Worm (Caenorhabditis elegans): ENCODE results near the gene rcq-5.
A peak's percentile ranks its signal among the peaks of the same experiment; 100 is the strongest.

rcq-5 gene

DNA sequence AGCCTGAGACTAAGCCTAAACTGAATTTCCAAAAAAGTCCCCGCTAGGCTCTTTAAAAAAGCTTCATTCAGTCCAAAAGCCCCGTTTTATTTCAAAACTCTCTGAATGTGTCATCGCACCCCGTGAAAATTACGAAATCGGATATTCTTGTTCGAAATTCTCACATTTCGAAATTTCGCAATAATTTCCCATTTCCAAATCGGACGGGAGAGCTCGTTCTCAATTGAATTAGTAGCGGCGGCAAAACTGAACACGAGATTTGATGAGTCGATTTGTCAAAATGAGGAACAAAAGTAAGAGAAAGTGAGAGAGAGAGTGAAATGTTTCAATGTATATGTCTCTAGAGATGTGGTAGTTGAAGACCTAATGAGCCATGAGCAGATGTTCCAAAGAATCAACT lies 22.8 kb downstream of the rcq-5 start:
- TF ChIP-seq tra-4 (tag; optimal IDR thresholded peaks at IDR 0.05) (no peak), scrt-1 (GFP tag; IDR thresholded peaks at IDR 0.05) (no peak), hmg-4 (GFP tag; optimal IDR thresholded peaks at IDR 0.05) (no peak)

DNA sequence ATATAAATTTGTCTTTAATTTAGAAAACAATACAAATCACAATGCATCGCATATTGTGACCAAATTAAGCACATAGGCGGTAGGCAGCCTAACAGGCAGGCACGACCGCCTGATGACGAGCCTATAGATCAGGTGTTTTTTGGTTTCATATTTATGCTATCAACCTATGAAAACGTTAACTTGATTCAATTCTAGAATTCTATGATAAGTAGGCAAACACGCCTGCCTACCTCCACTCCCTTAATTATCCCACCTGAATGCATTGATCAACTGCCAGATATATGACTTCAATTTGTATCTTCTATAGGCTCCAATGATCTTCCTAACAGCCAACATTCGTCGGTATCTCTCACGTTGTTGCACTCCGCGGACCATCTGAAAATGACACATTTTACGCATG lies 26.9 kb downstream of the rcq-5 start:
- TF ChIP-seq ceh-36 (tag; optimal IDR thresholded peaks at IDR 0.05) (no peak), aly-1 (tag; optimal IDR thresholded peaks at IDR 0.05) (no peak), scrt-1 (GFP tag; IDR thresholded peaks at IDR 0.05) (no peak), hmbx-1 (tag; optimal IDR thresholded peaks at IDR 0.05) (no peak), tbx-11 (GFP tag; IDR thresholded peaks at IDR 0.05) (no peak), sea-1 (GFP tag; conservative IDR thresholded peaks at IDR 0.05) (no peak), hnd-1 (tag; optimal IDR thresholded peaks at IDR 0.05) (no peak), ceh-13 (GFP tag; optimal IDR thresholded peaks at IDR 0.05) (no peak), B0310.2 (tag; optimal IDR thresholded peaks at IDR 0.05) (no peak), hmg-4 (GFP tag; optimal IDR thresholded peaks at IDR 0.05) (no peak), flt-1 (GFP tag; IDR thresholded peaks at IDR 0.05) (no peak), ama-1 (optimal IDR thresholded peaks at IDR 0.05) (no peak), pes-1 (GFP tag; IDR thresholded peaks at IDR 0.05) (no peak), tra-4 (tag; optimal IDR thresholded peaks at IDR 0.05) (no peak), ets-7 (tag; optimal IDR thresholded peaks at IDR 0.05) (no peak)

DNA sequence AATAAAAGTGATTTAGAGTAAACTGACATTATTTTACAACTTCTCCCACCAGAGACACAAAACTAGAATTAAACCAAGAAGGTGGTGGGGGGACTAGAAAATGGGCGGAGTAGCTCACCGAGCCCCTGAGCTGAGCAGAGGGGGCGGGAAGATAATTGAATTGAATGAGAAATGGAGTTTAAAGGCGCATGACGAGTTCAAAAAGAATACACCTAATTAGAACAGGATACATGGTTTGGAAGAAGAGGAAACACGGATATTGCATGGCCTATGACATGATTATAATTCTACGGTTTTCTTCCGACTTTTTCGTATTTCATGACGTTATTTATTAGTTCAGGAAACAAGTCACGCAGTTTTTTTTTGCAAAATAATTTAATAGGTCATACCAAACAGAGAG lies 29.7 kb downstream of the rcq-5 start, which contains the start of gene T02C12.5:
TSS of gene T02C12.5 (minus strand) at position 101 of the 400 bp plus-strand sequence.
- TF ChIP-seq tbx-11 (GFP tag; IDR thresholded peaks at IDR 0.05) (no peak), ets-7 (tag; optimal IDR thresholded peaks at IDR 0.05) (no peak), pes-1 (GFP tag; IDR thresholded peaks at IDR 0.05) (no peak), scrt-1 (GFP tag; IDR thresholded peaks at IDR 0.05) (no peak), ceh-36 (tag; optimal IDR thresholded peaks at IDR 0.05) (no peak), B0310.2 (tag; optimal IDR thresholded peaks at IDR 0.05) (no peak), tbx-37 (GFP tag; conservative IDR thresholded peaks at IDR 0.05) (no peak), hmg-4 (GFP tag; optimal IDR thresholded peaks at IDR 0.05) (no peak), hnd-1 (tag; optimal IDR thresholded peaks at IDR 0.05) (no peak), ceh-13 (GFP tag; optimal IDR thresholded peaks at IDR 0.05) (no peak), tra-4 (tag; optimal IDR thresholded peaks at IDR 0.05) (no peak), ama-1 (optimal IDR thresholded peaks at IDR 0.05) (no peak), F13C5.2 (tag; optimal IDR thresholded peaks at IDR 0.05) (no peak), aly-1 (tag; optimal IDR thresholded peaks at IDR 0.05) (no peak), sea-1 (GFP tag; conservative IDR thresholded peaks at IDR 0.05) (no peak)

DNA sequence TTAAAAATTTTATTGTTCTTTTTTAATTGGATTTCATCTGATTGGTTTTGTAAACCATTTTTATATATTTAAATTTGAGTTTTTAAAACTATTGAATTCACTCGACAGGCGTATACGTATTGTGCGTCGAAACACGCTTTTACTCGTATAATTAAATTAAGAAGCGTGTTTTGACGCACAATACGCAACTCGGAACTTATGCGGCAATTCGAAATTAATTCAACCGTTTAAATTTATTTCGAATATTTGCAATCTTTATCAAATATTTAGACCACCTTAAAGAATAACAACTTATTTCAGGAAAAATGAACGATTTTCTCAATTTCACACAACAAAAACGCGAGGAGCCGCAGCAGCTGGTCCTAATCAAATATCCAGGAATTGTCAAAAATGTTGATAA lies 35.9 kb downstream of the rcq-5 start, which contains the start of gene tftc-5:
TSS of gene tftc-5 (plus strand) at position 301 of the 400 bp plus-strand sequence.
- TF ChIP-seq tra-4 (tag; optimal IDR thresholded peaks at IDR 0.05): no peak
- TF ChIP-seq scrt-1 (GFP tag; IDR thresholded peaks at IDR 0.05): no peak
- TF ChIP-seq pes-1 (GFP tag; IDR thresholded peaks at IDR 0.05): no peak
- TF ChIP-seq tbx-37 (GFP tag; conservative IDR thresholded peaks at IDR 0.05): no peak
- no peak for TF ChIP-seq tbx-11 (GFP tag; IDR thresholded peaks at IDR 0.05)
- no peak for TF ChIP-seq hnd-1 (tag; optimal IDR thresholded peaks at IDR 0.05)
- TF ChIP-seq ceh-13 (GFP tag; optimal IDR thresholded peaks at IDR 0.05): no peak
- no peak for TF ChIP-seq F13C5.2 (tag; optimal IDR thresholded peaks at IDR 0.05)
- no peak for TF ChIP-seq flt-1 (GFP tag; IDR thresholded peaks at IDR 0.05)
- TF ChIP-seq B0310.2 (tag; optimal IDR thresholded peaks at IDR 0.05): no peak
- TF ChIP-seq hmbx-1 (tag; optimal IDR thresholded peaks at IDR 0.05): no peak
- no peak for TF ChIP-seq sea-1 (GFP tag; conservative IDR thresholded peaks at IDR 0.05)

DNA sequence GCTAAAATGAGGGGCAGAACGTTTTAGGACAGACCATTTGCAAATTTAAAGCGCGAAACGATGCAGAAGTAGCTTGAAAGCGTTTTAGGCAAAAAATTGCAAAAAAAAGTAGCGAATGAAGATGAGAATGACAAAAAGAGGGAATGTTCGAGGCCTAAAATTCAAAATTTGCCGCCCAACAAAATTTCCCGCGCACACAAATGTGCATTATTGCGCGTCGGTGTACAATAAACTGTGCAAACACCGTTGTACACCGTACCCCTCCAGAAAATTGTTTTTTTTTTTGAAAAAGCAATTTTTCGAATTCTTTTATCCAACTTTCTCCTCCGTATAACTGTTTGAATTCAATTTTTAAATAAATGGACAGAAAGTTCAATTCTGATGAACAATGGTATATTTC lies 38.0 kb downstream of the rcq-5 start, which contains the start of gene snpc-3.4:
TSS of gene snpc-3.4 (plus strand) at position 237 of the 400 bp plus-strand sequence.
- TF ChIP-seq ets-7 (tag; optimal IDR thresholded peaks at IDR 0.05): no peak
- no peak for TF ChIP-seq tbx-37 (GFP tag; conservative IDR thresholded peaks at IDR 0.05)
- TF ChIP-seq F13C5.2 (tag; optimal IDR thresholded peaks at IDR 0.05): peak; percentile 20
- no peak for TF ChIP-seq hnd-1 (tag; optimal IDR thresholded peaks at IDR 0.05)
- TF ChIP-seq ama-1 (optimal IDR thresholded peaks at IDR 0.05): no peak
- TF ChIP-seq pes-1 (GFP tag; IDR thresholded peaks at IDR 0.05): no peak

DNA sequence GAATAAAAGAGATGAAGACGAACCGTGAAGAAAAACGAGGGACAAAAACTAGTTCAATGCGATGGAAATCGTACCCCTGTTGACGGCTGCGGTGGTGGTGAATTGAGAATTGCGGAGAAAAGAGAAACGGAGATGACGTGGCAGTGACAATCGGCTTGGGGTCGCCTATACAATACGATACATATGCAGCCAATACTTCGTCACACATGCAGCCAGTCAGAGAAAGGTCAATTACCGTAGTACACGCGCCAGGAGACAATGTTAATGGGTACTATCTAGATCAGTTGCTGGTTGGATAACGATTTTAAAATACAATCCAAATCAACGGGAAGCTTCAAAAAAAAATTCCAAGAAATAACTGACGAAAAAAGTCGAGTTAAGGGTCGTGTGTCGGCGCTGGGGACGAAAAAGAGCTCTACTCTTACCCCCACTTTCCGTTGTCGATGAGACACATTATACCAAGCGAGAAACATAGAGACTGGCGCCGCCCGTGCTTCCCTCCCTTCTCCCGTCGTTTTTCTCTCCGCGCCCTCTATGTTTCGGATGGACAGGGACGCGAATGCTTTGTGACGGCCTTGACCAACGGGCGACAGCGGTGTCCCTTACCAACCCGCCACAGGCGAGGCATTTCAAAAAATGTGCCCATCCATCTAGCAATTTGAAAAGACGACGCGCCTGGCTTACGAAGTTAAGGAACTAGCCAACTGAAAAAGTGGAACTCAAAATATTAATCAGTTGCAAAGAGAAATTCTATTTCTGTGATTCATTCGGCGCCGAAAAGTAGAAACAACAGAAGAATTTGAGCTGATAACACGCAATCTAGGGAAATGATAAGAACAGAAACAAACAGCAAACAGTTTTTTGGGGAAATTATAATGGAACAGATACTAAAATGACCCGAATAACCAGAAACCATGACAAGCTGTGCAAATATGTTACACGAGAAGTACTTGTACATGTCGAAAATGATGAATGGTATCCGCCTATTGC lies 38.9 kb downstream of the rcq-5 start:
- TF ChIP-seq F13C5.2 (tag; optimal IDR thresholded peaks at IDR 0.05) (no peak), ceh-13 (GFP tag; optimal IDR thresholded peaks at IDR 0.05) (no peak), scrt-1 (GFP tag; IDR thresholded peaks at IDR 0.05) (no peak), tbx-37 (GFP tag; conservative IDR thresholded peaks at IDR 0.05) (no peak), hnd-1 (tag; optimal IDR thresholded peaks at IDR 0.05) (no peak), pes-1 (GFP tag; IDR thresholded peaks at IDR 0.05) (no peak), hmg-4 (GFP tag; optimal IDR thresholded peaks at IDR 0.05) (peak; percentile 10), tra-4 (tag; optimal IDR thresholded peaks at IDR 0.05) (no peak)

DNA sequence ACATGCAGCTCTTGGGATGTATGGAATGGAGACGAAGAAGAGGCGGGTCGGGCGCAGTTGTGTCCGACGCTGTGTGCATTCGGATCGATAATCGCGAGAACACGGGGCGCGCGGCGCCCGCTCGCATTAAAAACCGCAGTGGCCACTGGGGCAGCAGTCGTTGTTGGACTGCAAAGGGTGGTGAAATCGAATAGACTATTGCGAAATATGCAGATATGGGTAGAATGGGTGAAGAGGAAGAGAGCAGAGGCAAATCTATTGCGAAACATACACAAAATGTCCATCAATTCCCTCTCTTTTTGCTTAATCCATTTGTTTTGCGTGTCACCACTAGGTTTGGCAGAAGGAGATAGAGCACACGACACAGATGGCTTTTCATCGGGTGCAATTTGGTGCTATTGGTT lies 39.7 kb downstream of the rcq-5 start:
- no peak for TF ChIP-seq hmbx-1 (tag; optimal IDR thresholded peaks at IDR 0.05)
- TF ChIP-seq aly-1 (tag; optimal IDR thresholded peaks at IDR 0.05): no peak
- no peak for TF ChIP-seq F13C5.2 (tag; optimal IDR thresholded peaks at IDR 0.05)
- no peak for TF ChIP-seq ceh-36 (tag; optimal IDR thresholded peaks at IDR 0.05)
- no peak for TF ChIP-seq tbx-11 (GFP tag; IDR thresholded peaks at IDR 0.05)
- TF ChIP-seq ets-7 (tag; optimal IDR thresholded peaks at IDR 0.05): no peak
- TF ChIP-seq tbx-37 (GFP tag; conservative IDR thresholded peaks at IDR 0.05): no peak
- TF ChIP-seq flt-1 (GFP tag; IDR thresholded peaks at IDR 0.05): no peak
- TF ChIP-seq ceh-13 (GFP tag; optimal IDR thresholded peaks at IDR 0.05): no peak

Measured in whole organism, early embryonic.